Worm (Caenorhabditis elegans) whole organism, L4 larva: Measurements from ENCODE around the gene chil-18.
"Not testable (repeated sequence)": the region's sequence is repeated elsewhere in the genome, so short reads cannot be mapped to it uniquely, and the experiment has no call there.

ENCODE experiments used
- F26F4.8 ChIP-seq: fragments of 200-800 bp; sonication (Bioruptor generic); conservative IDR thresholded peaks from 2 replicates; pipeline ENCODE4 v1.3.6; 2022; ENCODE audit warnings: missing genetic modification characterization, missing compliant biosample characterization
- F44E2.7 ChIP-seq: fragments of 200-800 bp; sonication (Bioruptor generic); IDR thresholded peaks from 2 replicates; pipeline ENCODE4 v2.1.2; 2022; ENCODE audit warnings: missing genetic modification characterization, missing compliant biosample characterization
- F49E8.2 ChIP-seq: sonication (generic microtip); optimal IDR thresholded peaks from 2 replicates; lab custom pipeline; 2016; ENCODE audit warnings: missing compliant biosample characterization, mild to moderate bottlenecking, missing genetic modification characterization, borderline replicate concordance
- T26A8.4 ChIP-seq: fragments of 200-800 bp; sonication (Bioruptor generic); IDR thresholded peaks from 2 replicates; pipeline ENCODE4 v1.3.6; 2022; ENCODE audit warnings: missing genetic modification characterization, missing compliant biosample characterization
- Y75B8A.6 ChIP-seq: fragments of 200-800 bp; sonication (Bioruptor generic); IDR thresholded peaks from 2 replicates; pipeline ENCODE4 v1.3.6; 2022; ENCODE audit warnings: missing genetic modification reagents, missing genetic modification characterization, missing compliant biosample characterization
- ZK337.2 ChIP-seq: fragments of 200-800 bp; sonication (Bioruptor generic); IDR thresholded peaks from 2 replicates; pipeline ENCODE4 v1.3.6; 2022; ENCODE audit warnings: missing genetic modification reagents, missing genetic modification characterization, missing compliant biosample characterization
- ZK546.5 ChIP-seq, 2 experiments: sonication (generic microtip); optimal IDR thresholded peaks; 2 replicates each; lab custom pipeline; 2017; ENCODE audit warnings: missing biosample characterization in 2 of 2, missing genetic modification characterization in 2 of 2
- ama-1 ChIP-seq: fragments of 150-350 bp; optimal IDR thresholded peaks from 2 replicates; lab custom pipeline; 2014; ENCODE audit warnings: inconsistent platforms, mixed read lengths
- cey-2 ChIP-seq: sonication (generic microtip); optimal IDR thresholded peaks from 3 replicates; lab custom pipeline; 2017; ENCODE audit warnings: missing genetic modification characterization, mild to moderate bottlenecking, missing compliant biosample characterization, antibody characterized with exemption, borderline replicate concordance; ENCODE audit not compliant: insufficient read depth
- daf-19 ChIP-seq: fragments of 200-800 bp; sonication (Bioruptor generic); conservative IDR thresholded peaks from 2 replicates; pipeline ENCODE4 v1.3.6; 2022; ENCODE audit warnings: missing genetic modification characterization, missing compliant biosample characterization
- dmd-8 ChIP-seq: fragments of 200-800 bp; sonication (Bioruptor generic); IDR thresholded peaks from 2 replicates; pipeline ENCODE4 v1.3.6; 2022; ENCODE audit warnings: missing genetic modification characterization, missing compliant biosample characterization
- dmd-9 ChIP-seq: fragments of 200-800 bp; sonication (Bioruptor generic); IDR thresholded peaks from 2 replicates; pipeline ENCODE4 v1.3.6; 2022; ENCODE audit warnings: missing genetic modification reagents, missing genetic modification characterization, missing compliant biosample characterization
- egl-27 ChIP-seq: sonication (generic microtip); optimal IDR thresholded peaks from 3 replicates; lab custom pipeline; 2017; ENCODE audit warnings: missing biosample characterization, missing genetic modification reagents, missing genetic modification characterization
- egl-43 ChIP-seq: fragments of 200-800 bp; sonication (Bioruptor generic); IDR thresholded peaks from 2 replicates; pipeline ENCODE4 v1.3.6; 2022; ENCODE audit warnings: missing genetic modification reagents, missing genetic modification characterization, missing compliant biosample characterization
- fkh-10 ChIP-seq: fragments of 150-350 bp; optimal IDR thresholded peaks from 2 replicates; lab custom pipeline; 2014; ENCODE audit warnings: missing biosample characterization, missing genetic modification reagents, missing genetic modification characterization
- fos-1 ChIP-seq: fragments of 150-350 bp; optimal IDR thresholded peaks from 2 replicates; lab custom pipeline; 2014; ENCODE audit warnings: missing biosample characterization, missing genetic modification characterization
- hlh-11 ChIP-seq: fragments of 200-800 bp; sonication (Bioruptor generic); optimal IDR thresholded peaks from 2 replicates; lab custom pipeline; 2018; ENCODE audit warnings: mild to moderate bottlenecking, missing genetic modification characterization, missing compliant biosample characterization
- hmg-1.1 ChIP-seq: fragments of 200-800 bp; sonication (Bioruptor generic); IDR thresholded peaks from 2 replicates; pipeline ENCODE4 v1.3.6; 2022; ENCODE audit warnings: missing genetic modification reagents, missing genetic modification characterization, missing compliant biosample characterization
- lin-15B ChIP-seq: fragments of 150-350 bp; sonication (generic microtip); optimal IDR thresholded peaks from 3 replicates; lab custom pipeline; 2014; ENCODE audit warnings: missing biosample characterization, missing genetic modification characterization
- lin-38 ChIP-seq: fragments of 200-800 bp; sonication (Bioruptor generic); IDR thresholded peaks from 2 replicates; pipeline ENCODE4 v1.3.6; 2022; ENCODE audit warnings: missing genetic modification reagents, missing genetic modification characterization, missing compliant biosample characterization
- lsy-2 ChIP-seq, 2 experiments: fragments of 150-350 bp in 1 of 2; sonication (generic microtip) in 1 of 2; optimal IDR thresholded peaks; 2 replicates each; lab custom pipeline; 2014 to 2017; ENCODE audit warnings: missing biosample characterization in 2 of 2, missing genetic modification characterization in 2 of 2
- mxl-2 ChIP-seq: fragments of 200-800 bp; sonication (Bioruptor generic); conservative IDR thresholded peaks from 2 replicates; pipeline ENCODE4 v1.3.6; 2022; ENCODE audit warnings: missing genetic modification reagents, missing genetic modification characterization, missing compliant biosample characterization
- mxl-3 ChIP-seq: fragments of 200-800 bp; sonication (Bioruptor generic); optimal IDR thresholded peaks from 2 replicates; lab custom pipeline; 2018; ENCODE audit warnings: mild to moderate bottlenecking, missing genetic modification characterization, missing compliant biosample characterization
- nhr-11 ChIP-seq: fragments of 150-350 bp; optimal IDR thresholded peaks from 2 replicates; lab custom pipeline; 2014; ENCODE audit warnings: missing biosample characterization, missing genetic modification characterization
- nhr-237 ChIP-seq: sonication (generic microtip); optimal IDR thresholded peaks from 2 replicates; lab custom pipeline; 2017; ENCODE audit warnings: missing biosample characterization, missing genetic modification characterization
- nhr-41 ChIP-seq: fragments of 200-800 bp; sonication (Bioruptor generic); IDR thresholded peaks from 2 replicates; pipeline ENCODE4 v1.3.6; 2022; ENCODE audit warnings: missing genetic modification reagents, missing genetic modification characterization, missing compliant biosample characterization
- php-3 ChIP-seq: fragments of 200-800 bp; sonication (Bioruptor generic); IDR thresholded peaks from 2 replicates; pipeline ENCODE4 v1.3.6; 2022; ENCODE audit warnings: missing genetic modification reagents, missing genetic modification characterization, missing compliant biosample characterization
- pqm-1 ChIP-seq: sonication (generic microtip); optimal IDR thresholded peaks from 2 replicates; lab custom pipeline; 2017; ENCODE audit warnings: missing biosample characterization, missing genetic modification characterization
- sdz-12 ChIP-seq: fragments of 200-800 bp; sonication (Bioruptor generic); optimal IDR thresholded peaks from 2 replicates; lab custom pipeline; 2018; ENCODE audit warnings: mild to moderate bottlenecking, missing genetic modification characterization, missing compliant biosample characterization
- skn-1 ChIP-seq: fragments of 150-350 bp; optimal IDR thresholded peaks from 2 replicates; lab custom pipeline; 2014; ENCODE audit warnings: missing biosample characterization, missing genetic modification characterization
- snpc-4 ChIP-seq: fragments of 150-350 bp; optimal IDR thresholded peaks from 2 replicates; lab custom pipeline; 2014; ENCODE audit warnings: missing biosample characterization, missing genetic modification characterization
- spr-3 ChIP-seq: fragments of 200-800 bp; sonication (Bioruptor generic); optimal IDR thresholded peaks from 2 replicates; lab custom pipeline; 2018; ENCODE audit warnings: mild to moderate bottlenecking, missing genetic modification characterization, missing compliant biosample characterization
- tag-97 ChIP-seq: fragments of 200-800 bp; sonication (Bioruptor generic); IDR thresholded peaks from 2 replicates; pipeline ENCODE4 v1.3.6; 2022; ENCODE audit warnings: missing genetic modification characterization, missing compliant biosample characterization
- tra-1 ChIP-seq: fragments of 200-800 bp; sonication (Bioruptor generic); IDR thresholded peaks from 2 replicates; pipeline ENCODE4 v1.3.6; 2022; ENCODE audit warnings: missing genetic modification reagents, missing genetic modification characterization, missing compliant biosample characterization
- unc-130 ChIP-seq: sonication (generic microtip); optimal IDR thresholded peaks from 2 replicates; lab custom pipeline; 2016; ENCODE audit warnings: missing genetic modification reagents, missing genetic modification characterization, missing compliant biosample characterization
- unc-39 ChIP-seq: sonication (generic microtip); optimal IDR thresholded peaks from 2 replicates; lab custom pipeline; 2017; ENCODE audit warnings: missing biosample characterization, missing genetic modification characterization
- zag-1 ChIP-seq: fragments of 150-350 bp; optimal IDR thresholded peaks from 2 replicates; lab custom pipeline; 2014; ENCODE audit warnings: missing biosample characterization, missing genetic modification characterization
- zfp-2 ChIP-seq: sonication (generic microtip); optimal IDR thresholded peaks from 2 replicates; lab custom pipeline; 2016; ENCODE audit warnings: mild to moderate bottlenecking, missing genetic modification characterization, missing compliant biosample characterization
- zip-11 ChIP-seq: fragments of 200-800 bp; sonication (Bioruptor generic); IDR thresholded peaks from 2 replicates; pipeline ENCODE4 v1.3.6; 2022; ENCODE audit warnings: missing genetic modification characterization, missing compliant biosample characterization
- zip-2 ChIP-seq: fragments of 150-350 bp; optimal IDR thresholded peaks from 2 replicates; lab custom pipeline; 2014; ENCODE audit warnings: missing biosample characterization, missing genetic modification characterization

Gene chil-18

DNA sequence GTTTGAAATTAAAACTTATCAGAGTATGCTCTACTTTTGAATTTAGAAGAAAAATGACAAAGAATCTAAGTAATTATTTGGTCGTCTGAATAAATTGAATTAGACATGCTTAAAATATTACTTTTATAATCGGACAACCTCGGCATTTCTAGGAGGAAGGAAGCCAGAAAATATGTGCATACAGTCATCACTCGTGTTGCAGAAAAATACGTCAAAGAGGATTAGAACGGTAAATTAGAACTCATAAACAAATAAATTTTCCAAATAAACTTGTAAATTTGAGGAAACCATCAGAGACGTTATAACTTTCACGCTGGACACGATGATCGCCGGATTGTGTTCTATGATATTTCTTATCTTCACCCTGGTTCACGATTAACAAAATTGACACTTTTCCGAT is 6.2 kb downstream of the chil-18 start, which contains the start of gene chil-19:
TSS of gene chil-19 (minus strand) at position 101 of the 400 bp plus-strand sequence.
- no peak for TF ChIP-seq lin-38
- TF ChIP-seq mxl-3 (GFP tag; lab: Kevin White, UChicago) = no peak
- TF ChIP-seq sdz-12 = no peak
- TF ChIP-seq tag-97 (GFP tag; lab: Robert Waterston, UW) = no peak
- TF ChIP-seq spr-3 (GFP tag; lab: Kevin White, UChicago) = no peak
- no peak for TF ChIP-seq skn-1 (tag; lab: Kevin White, UChicago)
- no peak for TF ChIP-seq F26F4.8 (GFP tag; lab: Robert Waterston, UW)
- no peak for TF ChIP-seq unc-130
- no peak for TF ChIP-seq pqm-1 (tag; lab: Kevin White, UChicago)
- no peak for TF ChIP-seq nhr-41
- TF ChIP-seq nhr-11 (tag; lab: Kevin White, UChicago) = no peak
- TF ChIP-seq egl-27 (tag; lab: Kevin White, UChicago) = no peak
- no peak for TF ChIP-seq dmd-9 (GFP tag; lab: Robert Waterston, UW)
- no peak for TF ChIP-seq mxl-2 (GFP tag; lab: Robert Waterston, UW)
- no peak for TF ChIP-seq zip-11 (GFP tag; lab: Robert Waterston, UW)
- no peak for TF ChIP-seq snpc-4
- TF ChIP-seq unc-39 (tag; lab: Kevin White, UChicago) = no peak
- no peak for TF ChIP-seq lin-15B
- no peak for TF ChIP-seq egl-43
- TF ChIP-seq nhr-237 (tag; lab: Kevin White, UChicago) = no peak

- not testable (repeated sequence) for TF ChIP-seq lsy-2 (tag; optimal IDR thresholded peaks at IDR 0.05; lab: Kevin White, UChicago); fkh-10 (GFP tag; lab: Kevin White, UChicago); php-3
Observed at ce11 chrII:9459462-9459861, 11.4 kb downstream of the chil-18 start, which contains the start of gene R09D1.14. Gene R09D1.14, minus strand, starts transcription at chrII:9459562.

- TF ChIP-seq hmg-1.1; T26A8.4 (GFP tag; lab: Robert Waterston, UW); ZK546.5 (tag; optimal IDR thresholded peaks at IDR 0.05; lab: Kevin White, UChicago): not testable (repeated sequence)
Observed at ce11 chrII:9461881-9462280, 13.8 kb downstream of the chil-18 start, which contains the start of gene chil-21. Gene chil-21, minus strand, starts transcription at chrII:9461981.

DNA sequence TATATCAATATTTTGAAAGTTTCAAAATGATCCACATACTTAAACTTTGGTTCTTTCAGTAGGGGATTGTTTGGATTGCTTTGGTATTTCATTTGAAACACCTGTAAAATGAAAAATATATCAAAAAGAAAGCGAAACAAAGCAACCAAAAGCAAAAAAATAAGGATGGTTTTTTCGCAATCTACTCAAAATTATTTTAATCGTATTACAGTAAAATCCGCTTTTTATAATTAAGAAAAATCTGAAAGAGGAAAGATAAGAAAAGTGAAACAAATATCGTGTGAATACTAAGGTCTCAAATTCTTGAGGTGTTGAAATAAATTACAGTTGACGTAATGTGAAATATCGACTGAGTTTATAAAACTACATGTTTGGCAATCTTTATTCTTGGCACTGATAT is 18.0 kb downstream of the chil-18 start, which contains the start of gene chil-22:
TSS of gene chil-22 (minus strand) at position 101 of the 400 bp plus-strand sequence.
- TF ChIP-seq ZK337.2 = no peak
- no peak for TF ChIP-seq zip-2
- TF ChIP-seq tra-1 (GFP tag; lab: Robert Waterston, UW) = no peak
- no peak for TF ChIP-seq lsy-2 (tag; optimal IDR thresholded peaks at IDR 0.05; lab: Kevin White, UChicago)
- TF ChIP-seq F44E2.7 (GFP tag; lab: Robert Waterston, UW) = no peak
- TF ChIP-seq fos-1 = no peak
- TF ChIP-seq hlh-11 = no peak
- TF ChIP-seq daf-19 (GFP tag; lab: Robert Waterston, UW) = no peak
- no peak for TF ChIP-seq php-3
- no peak for TF ChIP-seq F49E8.2 (tag; lab: Kevin White, UChicago)
- no peak for TF ChIP-seq dmd-8
- TF ChIP-seq lin-38 = no peak
- no peak for TF ChIP-seq zag-1 (tag; lab: Kevin White, UChicago)
- no peak for TF ChIP-seq Y75B8A.6 (GFP tag; lab: Robert Waterston, UW)
- no peak for TF ChIP-seq ama-1 (lab: Kevin White, UChicago)
- TF ChIP-seq cey-2 (tag; lab: Kevin White, UChicago) = no peak
- no peak for TF ChIP-seq zfp-2 (tag; lab: Kevin White, UChicago)
